Worm (Caenorhabditis elegans): ENCODE data around the gene edg-1.
A peak's percentile ranks its signal among the peaks of the same experiment; 100 is the strongest.

Gene edg-1

ce11 chrIV:11344288-11344687 lies 23.7 kb downstream of the edg-1 start:
- TF ChIP-seq aly-2 (tag; optimal IDR thresholded peaks at IDR 0.05) (no peak), unc-62 (GFP tag; optimal IDR thresholded peaks at IDR 0.05) (no peak), ceh-16 (tag; optimal IDR thresholded peaks at IDR 0.05) (no peak), egl-27 (tag; optimal IDR thresholded peaks at IDR 0.05) (no peak)

DNA sequence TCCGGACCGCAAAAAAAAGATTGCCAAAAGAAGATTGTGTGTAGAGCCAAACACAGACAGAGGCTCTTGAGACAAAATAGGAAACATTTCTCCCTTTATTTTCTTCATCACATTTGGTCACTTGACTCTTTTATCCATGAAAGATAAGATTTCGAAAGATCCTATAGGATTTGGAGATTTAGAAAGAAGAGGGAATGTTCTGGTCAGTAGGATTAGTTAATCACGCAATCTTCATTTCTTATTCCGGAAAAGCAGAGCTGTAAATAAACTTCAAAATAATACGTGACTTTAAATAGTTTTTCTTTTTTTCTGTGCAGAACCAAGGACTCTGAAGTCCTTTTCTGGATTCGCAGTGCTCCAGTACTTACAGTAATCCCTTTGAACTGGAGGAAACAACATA lies 26.7 kb downstream of the edg-1 start:
- TF ChIP-seq nhr-11 (tag; optimal IDR thresholded peaks at IDR 0.05) (no peak), C34F6.9 (tag; optimal IDR thresholded peaks at IDR 0.05) (peak; percentile 27)

ce11 chrIV:11348822-11349221 lies 28.2 kb downstream of the edg-1 start:
- TF ChIP-seq peb-1 (tag; optimal IDR thresholded peaks at IDR 0.05) (no peak), sem-4 (tag; optimal IDR thresholded peaks at IDR 0.05) (no peak), nhr-129 (tag; optimal IDR thresholded peaks at IDR 0.05) (peak; percentile 15), unc-55 (GFP tag; optimal IDR thresholded peaks at IDR 0.05) (peak; percentile 33)

DNA sequence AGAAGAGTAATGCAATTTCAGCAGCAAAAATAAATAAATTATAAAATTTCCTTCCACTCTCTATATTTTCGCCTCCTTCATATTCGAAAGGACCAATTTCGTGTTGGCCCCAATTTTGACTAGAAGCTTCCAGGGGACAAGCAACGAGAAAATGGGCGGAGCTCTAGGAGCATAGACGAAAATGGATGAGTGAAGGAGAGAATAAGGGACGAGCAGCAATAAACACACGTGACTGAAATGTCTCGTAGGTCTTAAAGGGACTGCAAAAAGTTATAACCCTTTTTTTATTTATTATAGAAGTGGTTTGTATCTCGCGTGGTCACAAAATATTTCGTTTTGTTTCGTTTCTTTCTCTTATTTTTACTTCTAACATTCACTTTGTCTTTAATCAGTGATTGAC lies 29.1 kb downstream of the edg-1 start:
- TF ChIP-seq fos-1 (tag; optimal IDR thresholded peaks at IDR 0.05) (no peak), sma-3 (GFP tag; optimal IDR thresholded peaks at IDR 0.05) (no peak), C34F6.9 (tag; optimal IDR thresholded peaks at IDR 0.05) (peak; percentile 55), F13H6.1 (tag; optimal IDR thresholded peaks at IDR 0.05) (no peak), nhr-129 (tag; optimal IDR thresholded peaks at IDR 0.05) (peak; percentile 2), Y55F3AM.14 (GFP tag; optimal IDR thresholded peaks at IDR 0.05) (no peak), R02D3.7 (tag; optimal IDR thresholded peaks at IDR 0.05) (no peak), elt-3 (tag; optimal IDR thresholded peaks at IDR 0.05) (no peak), mab-5 (tag; optimal IDR thresholded peaks at IDR 0.05) (peak; percentile 61), dmd-4 (tag; optimal IDR thresholded peaks at IDR 0.05) (no peak), ztf-4 (tag; optimal IDR thresholded peaks at IDR 0.05) (peak; percentile 11), ceh-16 (tag; optimal IDR thresholded peaks at IDR 0.05) (no peak), unc-55 (GFP tag; optimal IDR thresholded peaks at IDR 0.05) (peak; percentile 44), ZK546.5 (tag; optimal IDR thresholded peaks at IDR 0.05) (no peak), egl-27 (tag; optimal IDR thresholded peaks at IDR 0.05) (no peak), nhr-12 (tag; optimal IDR thresholded peaks at IDR 0.05) (no peak), crh-2 (tag; optimal IDR thresholded peaks at IDR 0.05) (peak; percentile 34), sma-9 (GFP tag; optimal IDR thresholded peaks at IDR 0.05) (peak; percentile 13), sma-9 (tag; optimal IDR thresholded peaks at IDR 0.05) (no peak), mdl-1 (tag; optimal IDR thresholded peaks at IDR 0.05) (peak in 1 of 2 experiments; percentile 57), zag-1 (tag; optimal IDR thresholded peaks at IDR 0.05) (peak; percentile 51), lsy-2 (tag; optimal IDR thresholded peaks at IDR 0.05) (peak in 1 of 2 experiments; percentile 49), ztf-1 (GFP tag; conservative IDR thresholded peaks at IDR 0.05) (no peak)

DNA sequence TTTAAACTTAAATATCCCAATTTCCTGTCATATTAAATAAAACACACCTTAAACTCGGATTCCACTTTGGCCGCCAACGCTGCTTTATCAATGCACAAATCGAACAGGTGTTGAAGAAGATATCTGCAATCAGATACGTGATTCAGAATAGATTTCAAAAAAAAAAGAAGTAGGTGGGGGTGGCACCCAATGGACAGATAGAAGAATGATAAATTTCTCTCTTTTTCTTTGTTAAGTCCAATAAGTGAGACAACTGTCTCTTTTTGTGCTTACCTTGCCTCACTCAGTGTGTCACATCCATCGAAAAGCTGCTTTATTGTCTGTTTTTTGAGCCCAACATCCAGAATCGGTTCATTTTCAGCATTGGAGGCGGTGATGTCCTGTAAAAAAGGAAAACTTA lies 30.2 kb downstream of the edg-1 start:
- TF ChIP-seq nhr-21 (tag; optimal IDR thresholded peaks at IDR 0.05) (no peak), lin-39 (tag; optimal IDR thresholded peaks at IDR 0.05) (no peak), lsy-2 (tag; optimal IDR thresholded peaks at IDR 0.05) (peak in 1 of 2 experiments; percentile 7), unc-39 (tag; optimal IDR thresholded peaks at IDR 0.05) (no peak), mab-5 (tag; optimal IDR thresholded peaks at IDR 0.05) (peak; percentile 42), ztf-1 (GFP tag; conservative IDR thresholded peaks at IDR 0.05) (no peak), sma-9 (GFP tag; optimal IDR thresholded peaks at IDR 0.05) (peak; percentile 69), sma-9 (tag; optimal IDR thresholded peaks at IDR 0.05) (no peak), ZK546.5 (tag; optimal IDR thresholded peaks at IDR 0.05) (no peak), F13H6.1 (tag; optimal IDR thresholded peaks at IDR 0.05) (peak; percentile 62), mbf-1 (tag; optimal IDR thresholded peaks at IDR 0.05) (no peak), Y55F3AM.14 (GFP tag; optimal IDR thresholded peaks at IDR 0.05) (no peak), nhr-77 (tag; optimal IDR thresholded peaks at IDR 0.05) (no peak), sma-3 (GFP tag; optimal IDR thresholded peaks at IDR 0.05) (no peak), nhr-129 (tag; optimal IDR thresholded peaks at IDR 0.05) (peak; percentile 34), elt-1 (tag; optimal IDR thresholded peaks at IDR 0.05) (no peak), C34F6.9 (tag; optimal IDR thresholded peaks at IDR 0.05) (peak; percentile 38), ceh-82 (tag; optimal IDR thresholded peaks at IDR 0.05) (no peak), peb-1 (tag; optimal IDR thresholded peaks at IDR 0.05) (no peak)

Measured in whole organism, L2 larva.